Worm (Caenorhabditis elegans) whole organism, young adult: Measurements from ENCODE around the gene erd-2.2.

Source experiments
- B0336.3 ChIP-seq: fragments of 200-800 bp; sonication (Bioruptor generic); IDR thresholded peaks from 2 replicates; pipeline ENCODE4 v1.3.6; 2022; ENCODE audit warnings: missing genetic modification characterization, missing compliant biosample characterization
- F10E7.11 ChIP-seq: sonication (generic microtip); optimal IDR thresholded peaks from 2 replicates; lab custom pipeline; 2017; ENCODE audit warnings: mild to moderate bottlenecking, missing genetic modification characterization, moderate library complexity, missing compliant biosample characterization
- F39B2.1 ChIP-seq: fragments of 200-800 bp; sonication (Bioruptor generic); IDR thresholded peaks from 2 replicates; pipeline ENCODE4 v1.3.6; 2022; ENCODE audit warnings: missing genetic modification reagents, missing genetic modification characterization, missing compliant biosample characterization
- F49E8.2 ChIP-seq: sonication (generic microtip); optimal IDR thresholded peaks from 3 replicates; lab custom pipeline; 2017; ENCODE audit warnings: missing genetic modification characterization, mild to moderate bottlenecking, missing compliant biosample characterization, antibody characterized with exemption, moderate library complexity; ENCODE audit not compliant: insufficient read depth
- F57C9.4 ChIP-seq: sonication (generic microtip); optimal IDR thresholded peaks from 2 replicates; lab custom pipeline; 2017; ENCODE audit warnings: mild to moderate bottlenecking, missing genetic modification characterization, missing compliant biosample characterization
- T26A5.8 ChIP-seq: sonication (generic microtip); optimal IDR thresholded peaks from 2 replicates; lab custom pipeline; 2016; ENCODE audit warnings: missing genetic modification characterization, missing compliant biosample characterization
- Y56A3A.18 ChIP-seq: fragments of 200-800 bp; sonication (Bioruptor generic); IDR thresholded peaks from 2 replicates; pipeline ENCODE4 v1.3.6; 2022; ENCODE audit warnings: missing genetic modification reagents, missing genetic modification characterization, missing compliant biosample characterization
- Y79H2A.3 ChIP-seq: fragments of 200-800 bp; sonication (Bioruptor generic); conservative IDR thresholded peaks from 2 replicates; pipeline ENCODE4 v1.3.6; 2022; ENCODE audit warnings: missing genetic modification reagents, missing genetic modification characterization, missing compliant biosample characterization
- Y95B8A.8 ChIP-seq: fragments of 200-800 bp; sonication (Bioruptor generic); IDR thresholded peaks from 2 replicates; pipeline ENCODE4 v1.3.6; 2022; ENCODE audit warnings: missing genetic modification reagents, missing genetic modification characterization, missing compliant biosample characterization
- ama-1 ChIP-seq, 3 experiments: fragments of 150-350 bp in 1 of 3; sonication (generic microtip) in 2 of 3; optimal IDR thresholded peaks; 2 replicates each; lab custom pipeline; 2014 to 2018; ENCODE audit warnings: missing biosample characterization in 2 of 3, missing genetic modification characterization in 2 of 3, missing genetic modification reagents in 2 of 3
- atf-7 ChIP-seq: sonication (generic microtip); optimal IDR thresholded peaks from 2 replicates; lab custom pipeline; 2017; ENCODE audit warnings: mild to moderate bottlenecking, missing genetic modification characterization, missing compliant biosample characterization
- athp-1 ChIP-seq: sonication (generic microtip); optimal IDR thresholded peaks from 2 replicates; lab custom pipeline; 2017; ENCODE audit warnings: mild to moderate bottlenecking, missing genetic modification characterization, missing compliant biosample characterization
- attf-3 ChIP-seq: fragments of 200-800 bp; sonication (Bioruptor generic); conservative IDR thresholded peaks from 2 replicates; pipeline ENCODE4 v1.3.6; 2022; ENCODE audit warnings: missing genetic modification reagents, missing genetic modification characterization, missing compliant biosample characterization
- attf-6 ChIP-seq: fragments of 200-800 bp; sonication (Bioruptor generic); IDR thresholded peaks from 2 replicates; pipeline ENCODE4 v1.3.6; 2022; ENCODE audit warnings: missing genetic modification reagents, missing genetic modification characterization, missing compliant biosample characterization
- ccch-3 ChIP-seq: fragments of 200-800 bp; sonication (Bioruptor generic); optimal IDR thresholded peaks from 2 replicates; lab custom pipeline; 2018; ENCODE audit warnings: mild to moderate bottlenecking, missing genetic modification characterization, missing compliant biosample characterization
- cebp-1 ChIP-seq, 2 experiments: fragments of 200-800 bp in 1 of 2; sonication (Bioruptor generic) in 1 of 2; sonication (generic microtip) in 1 of 2; IDR thresholded peaks in 1 of 2; optimal IDR thresholded peaks in 1 of 2; 2 replicates each; pipeline versions ENCODE4 v1.3.6 to Lab custom; 2017 to 2022; ENCODE audit warnings: missing compliant biosample characterization in 2 of 2, missing genetic modification characterization in 2 of 2, mild to moderate bottlenecking in 1 of 2, missing genetic modification reagents in 1 of 2, moderate library complexity in 1 of 2
- cebp-2 ChIP-seq: fragments of 200-800 bp; sonication (Bioruptor generic); IDR thresholded peaks from 2 replicates; pipeline ENCODE4 v1.3.6; 2022; ENCODE audit warnings: missing genetic modification characterization, missing compliant biosample characterization
- ceh-100 ChIP-seq: fragments of 200-800 bp; sonication (Bioruptor generic); IDR thresholded peaks from 2 replicates; pipeline ENCODE4 v1.3.6; 2022; ENCODE audit warnings: missing genetic modification reagents, missing genetic modification characterization, missing compliant biosample characterization
- ceh-58 ChIP-seq: fragments of 200-800 bp; sonication (Bioruptor generic); IDR thresholded peaks from 2 replicates; pipeline ENCODE4 v1.3.6; 2022; ENCODE audit warnings: missing genetic modification characterization, missing compliant biosample characterization
- ceh-79 ChIP-seq: sonication (generic microtip); optimal IDR thresholded peaks from 2 replicates; lab custom pipeline; 2017; ENCODE audit warnings: mild to moderate bottlenecking, missing genetic modification characterization, missing compliant biosample characterization
- ceh-91 ChIP-seq: fragments of 200-800 bp; sonication (Bioruptor generic); IDR thresholded peaks from 2 replicates; pipeline ENCODE4 v1.3.6; 2022; ENCODE audit warnings: missing genetic modification reagents, missing genetic modification characterization, missing compliant biosample characterization
- die-1 ChIP-seq: sonication (generic microtip); optimal IDR thresholded peaks from 2 replicates; lab custom pipeline; 2016; ENCODE audit warnings: missing genotype, mild to moderate bottlenecking, missing genetic modification characterization, missing compliant biosample characterization
- dox-1 ChIP-seq: fragments of 200-800 bp; sonication (Bioruptor generic); IDR thresholded peaks from 2 replicates; pipeline ENCODE4 v1.3.6; 2022; ENCODE audit warnings: missing genetic modification reagents, missing genetic modification characterization, missing compliant biosample characterization
- dpff-1 ChIP-seq: sonication (generic microtip); optimal IDR thresholded peaks from 2 replicates; lab custom pipeline; 2017; ENCODE audit warnings: mild to moderate bottlenecking, missing genetic modification characterization, missing compliant biosample characterization
- dpl-1 ChIP-seq: fragments of 150-350 bp; optimal IDR thresholded peaks from 2 replicates; lab custom pipeline; 2014; ENCODE audit warnings: missing biosample characterization, missing genetic modification reagents, missing genetic modification characterization
- efl-1 ChIP-seq: fragments of 150-350 bp; optimal IDR thresholded peaks from 2 replicates; lab custom pipeline; 2014; ENCODE audit warnings: missing biosample characterization, missing genetic modification reagents, missing genetic modification characterization
- ets-4 ChIP-seq: fragments of 200-800 bp; sonication (Bioruptor generic); optimal IDR thresholded peaks from 2 replicates; lab custom pipeline; 2018; ENCODE audit warnings: mild to moderate bottlenecking, missing genetic modification characterization, missing compliant biosample characterization
- hlh-12 ChIP-seq: sonication (generic microtip); optimal IDR thresholded peaks from 2 replicates; lab custom pipeline; 2016; ENCODE audit warnings: missing genetic modification characterization, missing compliant biosample characterization
- hrde-1 ChIP-seq: sonication (generic microtip); optimal IDR thresholded peaks from 2 replicates; lab custom pipeline; 2016; ENCODE audit warnings: missing genetic modification characterization, mild to moderate bottlenecking, missing compliant biosample characterization, moderate library complexity, missing genotype, missing genetic modification reagents, borderline replicate concordance
- hsf-1 ChIP-seq: fragments of 200-800 bp; sonication (Bioruptor generic); IDR thresholded peaks from 2 replicates; pipeline ENCODE4 v1.3.6; 2022; ENCODE audit warnings: missing genetic modification reagents, missing genetic modification characterization, missing compliant biosample characterization
- lag-1 ChIP-seq: fragments of 200-800 bp; sonication (Bioruptor generic); IDR thresholded peaks from 2 replicates; pipeline ENCODE4 v1.3.6; 2022; ENCODE audit warnings: missing genetic modification reagents, missing genetic modification characterization, missing compliant biosample characterization
- let-607 ChIP-seq, 2 experiments: fragments of 200-800 bp in 1 of 2; sonication (Bioruptor generic) in 1 of 2; sonication (generic microtip) in 1 of 2; optimal IDR thresholded peaks; 2 replicates each; lab custom pipeline; 2016 to 2018; ENCODE audit warnings: mild to moderate bottlenecking in 2 of 2, missing compliant biosample characterization in 2 of 2, missing genetic modification characterization in 2 of 2, moderate library complexity in 2 of 2, missing genotype in 1 of 2
- lin-26 ChIP-seq: fragments of 200-800 bp; sonication (Bioruptor generic); IDR thresholded peaks from 2 replicates; pipeline ENCODE4 v1.3.6; 2022; ENCODE audit warnings: missing genetic modification reagents, missing genetic modification characterization, missing compliant biosample characterization
- lin-35 ChIP-seq, 3 experiments: fragments of 150-350 bp in 2 of 3; sonication (generic microtip) in 1 of 3; optimal IDR thresholded peaks; 2 replicates each; lab custom pipeline; 2014 to 2018; ENCODE audit warnings: missing biosample characterization in 3 of 3, missing genetic modification characterization in 3 of 3, missing genetic modification reagents in 3 of 3
- lin-54 ChIP-seq: fragments of 200-800 bp; sonication (Bioruptor generic); optimal IDR thresholded peaks from 2 replicates; lab custom pipeline; 2018; ENCODE audit warnings: mild to moderate bottlenecking, missing genetic modification characterization, missing compliant biosample characterization
- lir-1 ChIP-seq: fragments of 200-800 bp; sonication (Bioruptor generic); conservative IDR thresholded peaks from 2 replicates; pipeline ENCODE4 v1.3.6; 2022; ENCODE audit warnings: missing genetic modification reagents, missing genetic modification characterization, missing compliant biosample characterization
- mel-28 ChIP-seq: sonication (generic microtip); optimal IDR thresholded peaks from 2 replicates; lab custom pipeline; 2016; ENCODE audit warnings: borderline replicate concordance, mild to moderate bottlenecking, missing genetic modification characterization, missing compliant biosample characterization
- mes-4 ChIP-seq: sonication (generic microtip); optimal IDR thresholded peaks from 2 replicates; lab custom pipeline; 2016; ENCODE audit warnings: missing genotype, missing genetic modification characterization, missing compliant biosample characterization
- nhr-120 ChIP-seq: fragments of 200-800 bp; sonication (Bioruptor generic); IDR thresholded peaks from 2 replicates; pipeline ENCODE4 v1.3.6; 2022; ENCODE audit warnings: missing genetic modification characterization, missing compliant biosample characterization
- nhr-179 ChIP-seq: sonication (generic microtip); optimal IDR thresholded peaks from 2 replicates; lab custom pipeline; 2016; ENCODE audit warnings: mild to moderate bottlenecking, missing genetic modification characterization, missing compliant biosample characterization
- pbrm-1 ChIP-seq: fragments of 200-800 bp; sonication (Bioruptor generic); IDR thresholded peaks from 2 replicates; pipeline ENCODE4 v1.3.6; 2022; ENCODE audit warnings: missing genetic modification reagents, missing genetic modification characterization, missing compliant biosample characterization
- snpc-1.1 ChIP-seq: sonication (generic microtip); optimal IDR thresholded peaks from 2 replicates; lab custom pipeline; 2017; ENCODE audit warnings: missing genetic modification characterization, mild to moderate bottlenecking, missing compliant biosample characterization, antibody characterized with exemption, moderate library complexity, missing genotype, missing genetic modification reagents; ENCODE audit not compliant: insufficient read depth
- snpc-3.4 ChIP-seq: sonication (generic microtip); optimal IDR thresholded peaks from 2 replicates; lab custom pipeline; 2017; ENCODE audit warnings: missing genetic modification characterization, mild to moderate bottlenecking, missing compliant biosample characterization, antibody characterized with exemption, moderate library complexity, missing genotype, missing genetic modification reagents
- sptf-2 ChIP-seq: fragments of 200-800 bp; sonication (Bioruptor generic); optimal IDR thresholded peaks from 2 replicates; lab custom pipeline; 2018; ENCODE audit warnings: mild to moderate bottlenecking, missing genetic modification characterization, missing compliant biosample characterization
- tbx-9 ChIP-seq: sonication (generic microtip); optimal IDR thresholded peaks from 2 replicates; lab custom pipeline; 2016; ENCODE audit warnings: borderline replicate concordance, missing genetic modification characterization, inconsistent platforms, missing compliant biosample characterization
- unc-130 ChIP-seq: sonication (generic microtip); optimal IDR thresholded peaks from 2 replicates; lab custom pipeline; 2016; ENCODE audit warnings: missing genetic modification reagents, missing genetic modification characterization, missing compliant biosample characterization
- zim-3 ChIP-seq: sonication (generic microtip); optimal IDR thresholded peaks from 2 replicates; lab custom pipeline; 2017; ENCODE audit warnings: mild to moderate bottlenecking, missing genetic modification characterization, moderate library complexity, missing compliant biosample characterization
- ztf-6 ChIP-seq: fragments of 200-800 bp; sonication (Bioruptor generic); IDR thresholded peaks from 2 replicates; pipeline ENCODE4 v1.3.6; 2022; ENCODE audit warnings: missing genetic modification reagents, missing genetic modification characterization, missing compliant biosample characterization

erd-2.2 gene

DNA sequence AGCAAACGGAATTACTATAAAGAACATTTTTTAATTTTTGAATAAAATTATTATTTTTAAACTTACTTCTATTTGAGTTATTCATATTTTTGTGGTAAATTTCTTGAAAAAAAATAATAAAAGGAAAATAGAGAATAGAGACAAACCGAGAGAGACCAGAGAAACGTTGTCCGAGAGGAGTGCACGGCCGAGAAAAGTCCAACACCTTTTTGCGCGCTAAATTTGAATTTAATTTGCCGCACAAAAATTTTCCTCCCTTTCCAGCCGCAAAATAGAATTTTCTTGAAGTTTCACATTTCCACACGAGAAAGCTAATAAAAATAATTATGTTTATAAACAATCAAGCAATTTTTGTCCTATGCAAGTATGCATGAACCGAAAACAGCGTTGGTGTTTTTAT lies 35.1 kb upstream of the erd-2.2 start, which contains the start of the genes F01F1.11 and F01F1.3 (continued):
- TF ChIP-seq ceh-79 (tag; lab: Kevin White, UChicago) (no peak), hlh-12 (tag; lab: Kevin White, UChicago) (no peak), zim-3 (tag; lab: Kevin White, UChicago) (no peak), sptf-2 (GFP tag; lab: Kevin White, UChicago) (no peak), ztf-6 (GFP tag; lab: Robert Waterston, UW) (no peak), dox-1 (GFP tag; lab: Robert Waterston, UW) (peak; percentile 64; the same call in 1 of the 2 replicates), F10E7.11 (no peak), lin-26 (GFP tag; lab: Robert Waterston, UW) (no peak), tbx-9 (tag; lab: Kevin White, UChicago) (no peak), ama-1 (optimal IDR thresholded peaks at IDR 0.05; lab: Kevin White, UChicago) (no peak), ama-1 (GFP tag; optimal IDR thresholded peaks at IDR 0.05; lab: Kevin White, UChicago) (no peak), atf-7 (tag; lab: Kevin White, UChicago) (no peak), let-607 (tag; optimal IDR thresholded peaks at IDR 0.05; lab: Kevin White, UChicago) (peak in 1 of 2 experiments; percentile 57), athp-1 (tag; lab: Kevin White, UChicago) (peak; percentile 6), nhr-120 (GFP tag; lab: Robert Waterston, UW) (no peak), attf-6 (no peak), mes-4 (tag; lab: Kevin White, UChicago) (no peak), Y95B8A.8 (no peak), dpff-1 (tag; lab: Kevin White, UChicago) (no peak), ccch-3 (GFP tag; lab: Kevin White, UChicago) (peak; percentile 54), ets-4 (GFP tag; lab: Kevin White, UChicago) (no peak), F49E8.2 (tag; lab: Kevin White, UChicago) (peak; percentile 42), F39B2.1 (GFP tag; lab: Robert Waterston, UW) (no peak), B0336.3 (0 out of 2 replicates have a peak, but pooled peaks have one; percentile 15), cebp-1 (GFP tag; IDR thresholded peaks at IDR 0.05; lab: Robert Waterston, UW) (no peak), cebp-1 (tag; optimal IDR thresholded peaks at IDR 0.05; lab: Kevin White, UChicago) (peak; percentile 37), attf-3 (peak; percentile 69), hrde-1 (tag; lab: Kevin White, UChicago) (no peak), snpc-1.1 (tag; lab: Kevin White, UChicago) (no peak), lag-1 (no peak), Y56A3A.18 (no peak), die-1 (tag; lab: Kevin White, UChicago) (no peak), cebp-2 (GFP tag; lab: Robert Waterston, UW) (no peak), lir-1 (GFP tag; lab: Robert Waterston, UW) (no peak), unc-130 (peak; percentile 91), efl-1 (GFP tag; lab: Kevin White, UChicago) (peak; percentile 80), lin-35 (GFP tag; optimal IDR thresholded peaks at IDR 0.05; lab: Kevin White, UChicago) (peak in 2 of 3 experiments; percentile 56 to 93), F57C9.4 (tag; lab: Kevin White, UChicago) (no peak), hsf-1 (no peak), T26A5.8 (tag; lab: Kevin White, UChicago) (no peak), snpc-3.4 (no peak), ceh-100 (peak; percentile 36; the same call in 1 of the 2 replicates), ceh-91 (GFP tag; lab: Robert Waterston, UW) (peak; percentile 50; the same call in 1 of the 2 replicates), nhr-179 (tag; lab: Kevin White, UChicago) (no peak), pbrm-1 (GFP tag; lab: Robert Waterston, UW) (peak; percentile 57; the same call in 1 of the 2 replicates), dpl-1 (GFP tag; lab: Kevin White, UChicago) (peak; percentile 81), lin-54 (GFP tag; lab: Kevin White, UChicago) (peak; percentile 94), Y79H2A.3 (no peak), mel-28 (tag; lab: Kevin White, UChicago) (no peak), ceh-58 (GFP tag; lab: Robert Waterston, UW) (no peak)
